Fruit fly (Drosophila melanogaster): ENCODE measurements around the gene CG5447.

dm6 chr3R:26448779-26449178, 3.6 kb upstream of the CG5447 start, which contains the start of gene Hex-t1:
- TF ChIP-seq Mnt (GFP tag; optimal IDR thresholded peaks at IDR 0.05), result no peak
- no peak for TF ChIP-seq pad (GFP tag; optimal IDR thresholded peaks at IDR 0.05)
- TF ChIP-seq Hr96 (GFP tag; optimal IDR thresholded peaks at IDR 0.05), result no peak
- TF ChIP-seq CG14711 (tag; optimal IDR thresholded peaks at IDR 0.05), result no peak
- no peak for TF ChIP-seq toe (GFP tag; optimal IDR thresholded peaks at IDR 0.05)
- no peak for TF ChIP-seq tj (GFP tag; optimal IDR thresholded peaks at IDR 0.05)
- no peak for TF ChIP-seq kay (GFP tag; ENCODE audit: borderline replicate concordance)
- TF ChIP-seq ovo (GFP tag; optimal IDR thresholded peaks at IDR 0.05), result no peak
- TF ChIP-seq cnc (optimal IDR thresholded peaks at IDR 0.05), result no peak
- no peak for TF ChIP-seq cic (GFP tag; optimal IDR thresholded peaks at IDR 0.05)
- TF ChIP-seq CG33017 (tag; optimal IDR thresholded peaks at IDR 0.05), result no peak
- TF ChIP-seq CG11617 (GFP tag; optimal IDR thresholded peaks at IDR 0.05), result no peak
- TF ChIP-seq CG7045 (GFP tag; optimal IDR thresholded peaks at IDR 0.05), result no peak

Measured in whole organism, adult.